ENCODE assay signal across 4 fruit fly cellular contexts in genomic region chr3L:15694406-15694805, dm6.
A peak's percentile ranks its signal among the peaks of the same experiment; 100 is the strongest.
TF ChIP-seq lines count a peak whose summit lies in the region.

No protein-coding gene starts in this region.

- no peak for TF ChIP-seq CTCF in whole organism, embryonic (GFP tag; optimal IDR thresholded peaks at IDR 0.05; lab: Kevin White, UChicago)

TF ChIP-seq in whole organism, adult, 20 proteins besides CTCF, POLR2A, EP300 and RAD21:
- TF ChIP-seq CG11617 (GFP tag; optimal IDR thresholded peaks at IDR 0.05; lab: Kevin White, UChicago) (no peak), bab1 (GFP tag; optimal IDR thresholded peaks at IDR 0.05; lab: Kevin White, UChicago) (no peak), kay (GFP tag; lab: Kevin White, UChicago; ENCODE audit: borderline replicate concordance) (no peak), CG12768 (GFP tag; optimal IDR thresholded peaks at IDR 0.05; lab: Kevin White, UChicago) (no peak), toe (GFP tag; optimal IDR thresholded peaks at IDR 0.05; lab: Kevin White, UChicago) (no peak), CG7101 (tag; optimal IDR thresholded peaks at IDR 0.05; lab: Kevin White, UChicago) (peak; percentile 4)

TF ChIP-seq in whole organism, embryonic, 481 proteins besides CTCF, POLR2A, EP300 and RAD21 (continues in another document):
- TF ChIP-seq CG7786 (GFP tag; optimal IDR thresholded peaks at IDR 0.05; lab: Kevin White, UChicago) (no peak), stc (GFP tag; IDR thresholded peaks at IDR 0.05; lab: Robert Waterston, UW) (no peak), Hr51 (GFP tag; optimal IDR thresholded peaks at IDR 0.05; lab: Kevin White, UChicago) (peak in 1 of 2 experiments; percentile 7), HmgD (GFP tag; optimal IDR thresholded peaks at IDR 0.05; lab: Kevin White, UChicago) (no peak), Lim3 (GFP tag; IDR thresholded peaks at IDR 0.05; lab: Robert Waterston, UW) (no peak), Sin3A (optimal IDR thresholded peaks at IDR 0.05; lab: Kevin White, UChicago) (no peak), otp (GFP tag; IDR thresholded peaks at IDR 0.05; lab: Robert Waterston, UW) (0 out of 3 replicates have a peak, but pooled peaks have one; percentile 43), oc (tag; optimal IDR thresholded peaks at IDR 0.05; lab: Kevin White, UChicago) (peak; percentile 48), CG14860 (GFP tag; IDR thresholded peaks at IDR 0.05; lab: Robert Waterston, UW; ENCODE audit: partially characterized antibody) (no peak), CG8281 (tag; optimal IDR thresholded peaks at IDR 0.05; lab: Kevin White, UChicago) (peak; percentile 7), crol (GFP tag; IDR thresholded peaks at IDR 0.05; lab: Robert Waterston, UW) (no peak), az2 (GFP tag; optimal IDR thresholded peaks at IDR 0.05; lab: Kevin White, UChicago) (no peak), CG9932 (GFP tag; IDR thresholded peaks at IDR 0.05; lab: Robert Waterston, UW) (no peak), ewg (GFP tag; optimal IDR thresholded peaks at IDR 0.05; lab: Kevin White, UChicago) (no peak), Ada2b (GFP tag; IDR thresholded peaks at IDR 0.05; lab: Robert Waterston, UW) (no peak), CG2129 (GFP tag; IDR thresholded peaks at IDR 0.05; lab: Robert Waterston, UW; ENCODE audit: partially characterized antibody) (no peak), GATAe (GFP tag; conservative IDR thresholded peaks at IDR 0.05; lab: Robert Waterston, UW) (no peak), crp (GFP tag; optimal IDR thresholded peaks at IDR 0.05; lab: Kevin White, UChicago) (no peak), bowl (GFP tag; IDR thresholded peaks at IDR 0.05; lab: Robert Waterston, UW) (no peak), Lpt (GFP tag; optimal IDR thresholded peaks at IDR 0.05; lab: Kevin White, UChicago) (no peak), Nf-YA (GFP tag; IDR thresholded peaks at IDR 0.05; lab: Robert Waterston, UW) (no peak), fd102C (GFP tag; optimal IDR thresholded peaks at IDR 0.05; lab: Kevin White, UChicago) (no peak), Hmr (GFP tag; optimal IDR thresholded peaks at IDR 0.05; lab: Kevin White, UChicago) (peak; percentile 9), CG17361 (GFP tag; IDR thresholded peaks at IDR 0.05; lab: Robert Waterston, UW) (no peak), peb (GFP tag; IDR thresholded peaks at IDR 0.05; lab: Robert Waterston, UW) (no peak), lilli (GFP tag; optimal IDR thresholded peaks at IDR 0.05; lab: Kevin White, UChicago) (no peak), Xbp1 (GFP tag; optimal IDR thresholded peaks at IDR 0.05; lab: Kevin White, UChicago) (no peak), CG8290 (GFP tag; optimal IDR thresholded peaks at IDR 0.05; lab: Kevin White, UChicago) (no peak), CG8290 (tag; optimal IDR thresholded peaks at IDR 0.05; lab: Kevin White, UChicago) (no peak), CG2712 (tag; optimal IDR thresholded peaks at IDR 0.05; lab: Kevin White, UChicago) (no peak)

TF ChIP-seq in whole organism, prepupa, 60 proteins besides CTCF, POLR2A, EP300 and RAD21:
- TF ChIP-seq Eip78C (GFP tag; lab: Kevin White, UChicago) = peak; percentile 69
- TF ChIP-seq fkh (GFP tag; optimal IDR thresholded peaks at IDR 0.05; lab: Kevin White, UChicago) = peak; percentile 58
- no peak for TF ChIP-seq CG6808 (GFP tag; optimal IDR thresholded peaks at IDR 0.05; lab: Kevin White, UChicago)

TF ChIP-seq in whole organism, wandering third instar larva, 38 proteins besides CTCF, POLR2A, EP300 and RAD21:
- no peak for TF ChIP-seq dl (GFP tag; optimal IDR thresholded peaks at IDR 0.05; lab: Kevin White, UChicago; ENCODE audit: insufficient read depth in 1 of 2, partially characterized antibody in 2 of 2)
- peak; percentile 18 for TF ChIP-seq OdsH (GFP tag; optimal IDR thresholded peaks at IDR 0.05; lab: Kevin White, UChicago)
